Fruit fly (Drosophila melanogaster): ENCODE data around the gene CG43248.

- TF ChIP-seq CG17806 (tag; optimal IDR thresholded peaks at IDR 0.05) (no peak), CG12605 (GFP tag; IDR thresholded peaks at IDR 0.05) (no peak), rn (GFP tag; IDR thresholded peaks at IDR 0.05) (no peak), CG15710 (tag; optimal IDR thresholded peaks at IDR 0.05) (no peak), fd96Ca (GFP tag; IDR thresholded peaks at IDR 0.05) (no peak), EcR (GFP tag; optimal IDR thresholded peaks at IDR 0.05) (no peak), Pif1B (GFP tag; optimal IDR thresholded peaks at IDR 0.05) (no peak)
Observed at dm6 chr3L:15485302-15485701, 46.0 kb downstream of the CG43248 start, which contains the start of gene Ran-like.
